Fruit fly (Drosophila melanogaster) whole organism, pupa: ENCODE measurements around the gene CG33230.
A peak's percentile ranks its signal among the peaks of the same experiment; 100 is the strongest.

Experiments
- CG10348 ChIP-seq: fragments of 200-800 bp; sonication (Bioruptor generic); IDR thresholded peaks from 2 replicates; pipeline ENCODE4 v1.3.6; 2022; ENCODE audit warnings: missing biosample characterization, missing genetic modification characterization
- CG12605 ChIP-seq: fragments of 200-800 bp; sonication (Bioruptor generic); IDR thresholded peaks from 2 replicates; pipeline ENCODE4 v1.3.6; 2022; ENCODE audit warnings: missing biosample characterization, missing genetic modification characterization
- CG13204 ChIP-seq: fragments of 200-800 bp; sonication (Bioruptor generic); optimal IDR thresholded peaks from 2 replicates; lab custom pipeline; 2018; ENCODE audit warnings: missing biosample characterization, mild to moderate bottlenecking, missing genetic modification characterization, moderate library complexity
- CG14655 ChIP-seq: fragments of 200-800 bp; sonication (Bioruptor generic); optimal IDR thresholded peaks from 3 replicates; lab custom pipeline; 2017; ENCODE audit warnings: mild to moderate bottlenecking, missing biosample characterization, missing genetic modification reagents, missing genetic modification characterization
- CG15710 ChIP-seq: fragments of 200-800 bp; sonication (Bioruptor generic); optimal IDR thresholded peaks from 2 replicates; lab custom pipeline; 2018; ENCODE audit warnings: missing biosample characterization, mild to moderate bottlenecking, missing genetic modification characterization, moderate library complexity
- CG17806 ChIP-seq: fragments of 200-800 bp; sonication (Bioruptor generic); optimal IDR thresholded peaks from 2 replicates; lab custom pipeline; 2018; ENCODE audit warnings: missing biosample characterization, mild to moderate bottlenecking, missing genetic modification characterization, moderate library complexity
- CG32121 ChIP-seq: fragments of 200-800 bp; sonication (Bioruptor generic); IDR thresholded peaks from 2 replicates; pipeline ENCODE4 v1.3.6; 2022; ENCODE audit warnings: missing biosample characterization, missing genetic modification characterization
- CG34367 ChIP-seq: fragments of 200-800 bp; sonication (Bioruptor generic); optimal IDR thresholded peaks from 2 replicates; lab custom pipeline; 2018; ENCODE audit warnings: missing biosample characterization, mild to moderate bottlenecking, missing genetic modification characterization
- CG4496 ChIP-seq: fragments of 200-800 bp; sonication (Bioruptor generic); IDR thresholded peaks from 3 replicates; pipeline ENCODE4 v1.3.6; 2022; ENCODE audit warnings: missing biosample characterization, missing genetic modification characterization
- CG8159 ChIP-seq: fragments of 200-800 bp; sonication (Bioruptor generic); optimal IDR thresholded peaks from 3 replicates; lab custom pipeline; 2018; ENCODE audit warnings: missing biosample characterization, mild to moderate bottlenecking, missing genetic modification characterization, moderate library complexity
- CG8301 ChIP-seq: fragments of 200-800 bp; sonication (Bioruptor generic); optimal IDR thresholded peaks from 2 replicates; lab custom pipeline; 2018; ENCODE audit warnings: missing biosample characterization, mild to moderate bottlenecking, missing genetic modification characterization
- CG9948 ChIP-seq: fragments of 200-800 bp; sonication (Bioruptor generic); optimal IDR thresholded peaks from 2 replicates; lab custom pipeline; 2018; ENCODE audit warnings: missing biosample characterization, mild to moderate bottlenecking, missing genetic modification characterization, moderate library complexity
- D1 ChIP-seq: fragments of 200-800 bp; sonication (Bioruptor generic); optimal IDR thresholded peaks from 2 replicates; lab custom pipeline; 2018; ENCODE audit warnings: missing biosample characterization, mild to moderate bottlenecking, missing genetic modification characterization, moderate library complexity
- EcR ChIP-seq: fragments of 200-800 bp; sonication (Bioruptor generic); optimal IDR thresholded peaks from 3 replicates; lab custom pipeline; 2019; ENCODE audit warnings: missing biosample characterization, missing genetic modification characterization, mild to moderate bottlenecking, moderate library complexity, missing genetic modification reagents
- Ets98B ChIP-seq: fragments of 200-800 bp; sonication (Bioruptor generic); IDR thresholded peaks from 2 replicates; pipeline ENCODE4 v1.3.6; 2022; ENCODE audit warnings: missing biosample characterization, missing genetic modification characterization
- Pif1A ChIP-seq: fragments of 200-800 bp; sonication (Bioruptor generic); optimal IDR thresholded peaks from 3 replicates; lab custom pipeline; 2016; ENCODE audit warnings: missing biosample characterization, missing genetic modification characterization
- Pif1B ChIP-seq: fragments of 200-800 bp; sonication (Bioruptor generic); optimal IDR thresholded peaks from 3 replicates; lab custom pipeline; 2016; ENCODE audit warnings: missing biosample characterization, missing genetic modification characterization
- Snoo ChIP-seq: fragments of 200-800 bp; sonication (Bioruptor generic); optimal IDR thresholded peaks from 3 replicates; lab custom pipeline; 2017; ENCODE audit warnings: missing biosample characterization, mild to moderate bottlenecking, missing genetic modification characterization, inconsistent platforms
- fd96Ca ChIP-seq: fragments of 200-800 bp; sonication (Bioruptor generic); IDR thresholded peaks from 3 replicates; pipeline ENCODE4 v1.3.6; 2022; ENCODE audit warnings: missing biosample characterization, missing genetic modification characterization
- gl ChIP-seq: fragments of 200-800 bp; sonication (Bioruptor generic); optimal IDR thresholded peaks from 2 replicates; lab custom pipeline; 2018; ENCODE audit warnings: missing biosample characterization, mild to moderate bottlenecking, missing genetic modification characterization
- rn ChIP-seq: fragments of 200-800 bp; sonication (Bioruptor generic); IDR thresholded peaks from 2 replicates; pipeline ENCODE4 v1.3.6; 2022; ENCODE audit warnings: missing biosample characterization, missing genetic modification characterization

Gene CG33230

dm6 chr3L:1629064-1629777 is 11.0 kb downstream of the CG33230 start, which contains the start of gene GC:
TSS of gene GC (minus strand) at chr3L:1629301.
- TF ChIP-seq CG13204: no peak
- TF ChIP-seq CG12605 (GFP tag; lab: Robert Waterston, UW): peak; percentile 39; the same call in 1 of the 2 replicates
- 0 out of 2 replicates have a peak, but pooled peaks have one; percentile 10 for TF ChIP-seq Ets98B (GFP tag; lab: Robert Waterston, UW)
- TF ChIP-seq CG34367 (tag; lab: Kevin White, UChicago): peak; percentile 13
- no peak for TF ChIP-seq CG14655 (GFP tag; lab: Kevin White, UChicago)
- TF ChIP-seq CG15710: peak; percentile 6

- no peak for TF ChIP-seq fd96Ca
- no peak for TF ChIP-seq Pif1B (GFP tag; lab: Kevin White, UChicago)
- TF ChIP-seq CG14655 (GFP tag; lab: Kevin White, UChicago): no peak
- no peak for TF ChIP-seq D1
- no peak for TF ChIP-seq rn (GFP tag; lab: Robert Waterston, UW)
- TF ChIP-seq CG15710: no peak
- TF ChIP-seq CG13204: no peak
- no peak for TF ChIP-seq CG10348 (GFP tag; lab: Robert Waterston, UW)
- no peak for TF ChIP-seq CG8301 (tag; lab: Kevin White, UChicago)
- TF ChIP-seq gl (tag; lab: Kevin White, UChicago): no peak
- no peak for TF ChIP-seq CG12605 (GFP tag; lab: Robert Waterston, UW)
- no peak for TF ChIP-seq CG8159 (tag; lab: Kevin White, UChicago)
- no peak for TF ChIP-seq CG17806 (tag; lab: Kevin White, UChicago)
- TF ChIP-seq Snoo (tag; lab: Kevin White, UChicago): no peak
- TF ChIP-seq Pif1A (GFP tag; lab: Kevin White, UChicago): no peak
- no peak for TF ChIP-seq Ets98B (GFP tag; lab: Robert Waterston, UW)
- no peak for TF ChIP-seq CG32121 (GFP tag; lab: Robert Waterston, UW)
- TF ChIP-seq CG34367 (tag; lab: Kevin White, UChicago): no peak
- no peak for TF ChIP-seq CG4496 (GFP tag; lab: Robert Waterston, UW)
- no peak for TF ChIP-seq CG9948
Measured at dm6 chr3L:1636886-1637285, 18.7 kb downstream of the CG33230 start.

- TF ChIP-seq Pif1B (GFP tag; lab: Kevin White, UChicago) (no peak), CG13204 (no peak)
Measured at dm6 chr3L:1637652-1638051, 19.4 kb downstream of the CG33230 start, which contains the start of gene nSyb. TSS of gene nSyb (minus strand) at chr3L:1637752.

dm6 chr3L:1639185-1639812 is 21.1 kb downstream of the CG33230 start, which contains the start of the genes Mettl2 and Bgb:
TSS of gene Mettl2 (minus strand) at chr3L:1639235.
TSS of gene Bgb (plus strand) at chr3L:1639711.
- no peak for TF ChIP-seq CG13204
- no peak; the same call in 1 of the 2 replicates for TF ChIP-seq CG32121 (GFP tag; lab: Robert Waterston, UW)
- no peak for TF ChIP-seq Pif1B (GFP tag; lab: Kevin White, UChicago)
- TF ChIP-seq rn (GFP tag; lab: Robert Waterston, UW): peak; percentile 57
- peak; percentile 57; the same call in 1 of the 2 replicates for TF ChIP-seq Ets98B (GFP tag; lab: Robert Waterston, UW)
- no peak for TF ChIP-seq CG14655 (GFP tag; lab: Kevin White, UChicago)
- TF ChIP-seq CG10348 (GFP tag; lab: Robert Waterston, UW): no peak
- no peak for TF ChIP-seq CG8301 (tag; lab: Kevin White, UChicago)
- TF ChIP-seq CG12605 (GFP tag; lab: Robert Waterston, UW): 0 out of 2 replicates have a peak, but pooled peaks have one; percentile 33
- TF ChIP-seq CG15710: peak; percentile 68
- peak; percentile 75 for TF ChIP-seq CG8159 (tag; lab: Kevin White, UChicago)
- TF ChIP-seq gl (tag; lab: Kevin White, UChicago): no peak
- TF ChIP-seq fd96Ca: peak; percentile 50; the same call in 1 of the 3 replicates
- TF ChIP-seq D1: no peak
- TF ChIP-seq CG34367 (tag; lab: Kevin White, UChicago): peak; percentile 31
- peak; percentile 66 for TF ChIP-seq CG17806 (tag; lab: Kevin White, UChicago)
- no peak for TF ChIP-seq EcR
- peak; percentile 84 for TF ChIP-seq CG4496 (GFP tag; lab: Robert Waterston, UW)
- TF ChIP-seq Pif1A (GFP tag; lab: Kevin White, UChicago): no peak
- TF ChIP-seq CG9948: peak; percentile 69
- TF ChIP-seq Snoo (tag; lab: Kevin White, UChicago): peak; percentile 66
- TF ChIP-seq, all 21 proteins: peak for 11

- TF ChIP-seq CG15710 (peak; percentile 98), CG8159 (tag; lab: Kevin White, UChicago) (peak; percentile 96), rn (GFP tag; lab: Robert Waterston, UW) (peak; percentile 96), CG4496 (GFP tag; lab: Robert Waterston, UW) (peak; percentile 98), CG12605 (GFP tag; lab: Robert Waterston, UW) (peak; percentile 95), fd96Ca (peak; percentile 95), gl (tag; lab: Kevin White, UChicago) (peak; percentile 92), CG17806 (tag; lab: Kevin White, UChicago) (peak; percentile 95), Snoo (tag; lab: Kevin White, UChicago) (peak; percentile 98), D1 (no peak), Pif1A (GFP tag; lab: Kevin White, UChicago) (peak; percentile 99), Ets98B (GFP tag; lab: Robert Waterston, UW) (peak; percentile 98), CG34367 (tag; lab: Kevin White, UChicago) (peak; percentile 97), EcR (peak; percentile 53), Pif1B (GFP tag; lab: Kevin White, UChicago) (peak; percentile 98), CG10348 (GFP tag; lab: Robert Waterston, UW) (peak; percentile 91), CG9948 (peak; percentile 95), CG32121 (GFP tag; lab: Robert Waterston, UW) (peak; percentile 98), CG14655 (GFP tag; lab: Kevin White, UChicago) (peak; percentile 94), CG13204 (no peak), CG8301 (tag; lab: Kevin White, UChicago) (peak; percentile 95)
Measured at dm6 chr3L:1644920-1645567, 26.8 kb downstream of the CG33230 start, which contains the start of the genes alphaCOP and CG13919. TSS of gene alphaCOP (minus strand) at chr3L:1645199. TSS of gene CG13919 (plus strand) at chr3L:1645467.
